Worm (Caenorhabditis elegans): Measurements from ENCODE around the gene exos-9.
A peak's percentile ranks its signal among the peaks of the same experiment; 100 is the strongest.

The exos-9 gene

DNA sequence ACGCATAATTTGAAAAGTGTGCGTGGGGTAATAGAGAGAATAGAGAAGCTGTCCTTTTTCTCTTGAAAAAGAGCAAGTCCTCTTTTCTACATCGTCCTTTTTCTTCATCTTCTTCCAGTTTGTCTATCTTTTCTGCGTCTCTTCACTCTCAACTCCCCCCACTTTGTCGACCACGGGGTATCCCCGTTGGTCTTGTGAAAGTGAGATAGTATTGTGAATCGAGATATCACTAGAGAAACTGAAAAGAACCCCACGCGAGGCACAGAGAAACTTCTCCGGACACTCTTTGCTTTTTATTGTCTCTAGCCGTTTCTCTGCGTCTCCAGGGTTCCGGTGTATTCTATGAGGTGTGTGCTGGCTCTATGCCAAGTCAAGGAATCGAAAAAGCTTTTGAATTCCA, 42.2 kb downstream of the exos-9 start (continued):
- TF ChIP-seq C16A3.4 (tag; optimal IDR thresholded peaks at IDR 0.05), result peak; percentile 87
- TF ChIP-seq fkh-10 (GFP tag; optimal IDR thresholded peaks at IDR 0.05), result peak; percentile 91
- no peak for TF ChIP-seq C34B4.2 (tag; optimal IDR thresholded peaks at IDR 0.05)
- peak; percentile 88 for TF ChIP-seq jun-1 (tag; optimal IDR thresholded peaks at IDR 0.05)
- TF ChIP-seq mep-1 (tag; optimal IDR thresholded peaks at IDR 0.05), result peak; percentile 94
- TF ChIP-seq ceh-88 (GFP tag; IDR thresholded peaks at IDR 0.05), result peak; percentile 68
- peak; percentile 79 to 92 (median 89) for TF ChIP-seq ceh-82 (tag; optimal IDR thresholded peaks at IDR 0.05)
- peak; percentile 80 for TF ChIP-seq elt-2 (tag; optimal IDR thresholded peaks at IDR 0.05)
- no peak for TF ChIP-seq alr-1 (tag; optimal IDR thresholded peaks at IDR 0.05; ENCODE audit: borderline replicate concordance)
- peak; percentile 95 for TF ChIP-seq nhr-20 (tag; optimal IDR thresholded peaks at IDR 0.05)
- peak; percentile 51 for TF ChIP-seq pqm-1 (tag; optimal IDR thresholded peaks at IDR 0.05)
- TF ChIP-seq mab-9 (GFP tag; IDR thresholded peaks at IDR 0.05), result peak; percentile 82
- TF ChIP-seq sox-4 (tag; optimal IDR thresholded peaks at IDR 0.05), result peak; percentile 62
- peak; percentile 57 for TF ChIP-seq unc-130 (tag; optimal IDR thresholded peaks at IDR 0.05)
- no peak for TF ChIP-seq nhr-28 (tag; optimal IDR thresholded peaks at IDR 0.05)
- TF ChIP-seq lir-3 (tag; optimal IDR thresholded peaks at IDR 0.05; ENCODE audit: poor library complexity), result peak; percentile 75
- peak; percentile 83 for TF ChIP-seq ama-1 (optimal IDR thresholded peaks at IDR 0.05)
- peak; percentile 92 for TF ChIP-seq nhr-11 (tag; optimal IDR thresholded peaks at IDR 0.05)
- no peak for TF ChIP-seq unc-30 (tag; optimal IDR thresholded peaks at IDR 0.05)
- peak; percentile 96 for TF ChIP-seq tbx-2 (tag; optimal IDR thresholded peaks at IDR 0.05)
- no peak for TF ChIP-seq mef-2 (tag; optimal IDR thresholded peaks at IDR 0.05)
- no peak for TF ChIP-seq Y116A8C.19 (tag; optimal IDR thresholded peaks at IDR 0.05; ENCODE audit: borderline replicate concordance)
- peak; percentile 49 for TF ChIP-seq zip-4 (GFP tag; optimal IDR thresholded peaks at IDR 0.05)
- TF ChIP-seq snu-23 (GFP tag; optimal IDR thresholded peaks at IDR 0.05), result peak; percentile 97
- peak; percentile 72 for TF ChIP-seq lin-39 (tag; optimal IDR thresholded peaks at IDR 0.05)
- TF ChIP-seq nhr-76 (tag; optimal IDR thresholded peaks at IDR 0.05), result no peak
- TF ChIP-seq unc-98 (GFP tag; IDR thresholded peaks at IDR 0.05), result peak; percentile 71
- TF ChIP-seq unc-62 (GFP tag; optimal IDR thresholded peaks at IDR 0.05), result no peak
- peak; percentile 89 for TF ChIP-seq lin-13 (GFP tag; optimal IDR thresholded peaks at IDR 0.05)
- peak in 3 of 6 experiments; percentile 16 to 85 (median 49) for TF ChIP-seq elt-3 (tag; optimal IDR thresholded peaks at IDR 0.05)
- TF ChIP-seq blmp-1 (tag; optimal IDR thresholded peaks at IDR 0.05), result peak; percentile 70
- no peak for TF ChIP-seq F16B12.6 (tag; optimal IDR thresholded peaks at IDR 0.05)
- peak; percentile 91 for TF ChIP-seq fos-1 (tag; optimal IDR thresholded peaks at IDR 0.05)
- peak; percentile 75 for TF ChIP-seq hpl-2 (GFP tag; optimal IDR thresholded peaks at IDR 0.05)
- TF ChIP-seq xbp-1 (tag; optimal IDR thresholded peaks at IDR 0.05), result peak; percentile 88
- peak; percentile 87 to 92 for TF ChIP-seq efl-1 (optimal IDR thresholded peaks at IDR 0.05)
- peak; percentile 61 to 97 for TF ChIP-seq efl-1 (GFP tag; optimal IDR thresholded peaks at IDR 0.05 in 1 of 2)
- peak; percentile 99 for TF ChIP-seq lin-14 (GFP tag; optimal IDR thresholded peaks at IDR 0.05)
- peak; percentile 79 for TF ChIP-seq zag-1 (tag; optimal IDR thresholded peaks at IDR 0.05)
- TF ChIP-seq vab-15 (tag; optimal IDR thresholded peaks at IDR 0.05), result no peak
- no peak for TF ChIP-seq hlh-4 (tag; optimal IDR thresholded peaks at IDR 0.05)
- TF ChIP-seq mdl-1 (tag; optimal IDR thresholded peaks at IDR 0.05), result peak; percentile 91 to 99
- TF ChIP-seq nhr-19 (GFP tag; conservative IDR thresholded peaks at IDR 0.05), result peak; percentile 93
- TF ChIP-seq nhr-77 (tag; optimal IDR thresholded peaks at IDR 0.05), result peak; percentile 86
- peak; percentile 99 for TF ChIP-seq nhr-71 (tag; optimal IDR thresholded peaks at IDR 0.05)
- peak; percentile 43 for TF ChIP-seq C04F5.9 (tag; optimal IDR thresholded peaks at IDR 0.05)
- peak; percentile 13 for TF ChIP-seq fkh-4 (tag; optimal IDR thresholded peaks at IDR 0.05; ENCODE audit: borderline replicate concordance)
- TF ChIP-seq ces-1 (GFP tag; optimal IDR thresholded peaks at IDR 0.05), result no peak
- peak; percentile 64 to 74 (median 72) for TF ChIP-seq dpl-1 (GFP tag; optimal IDR thresholded peaks at IDR 0.05)
- no peak for TF ChIP-seq nhr-84 (tag; optimal IDR thresholded peaks at IDR 0.05)
